Worm (Caenorhabditis elegans) whole organism, L2 larva: ENCODE measurements around the gene fbxa-82.
"Not testable (repeated sequence)": the region's sequence is repeated elsewhere in the genome, so short reads cannot be mapped to it uniquely, and the experiment has no call there.

ENCODE experiments used
- C34F6.9 ChIP-seq: fragments of 150-350 bp; optimal IDR thresholded peaks from 2 replicates; lab custom pipeline; 2014; ENCODE audit warnings: missing biosample characterization, missing genetic modification characterization
- F13H6.1 ChIP-seq: sonication (generic microtip); optimal IDR thresholded peaks from 2 replicates; lab custom pipeline; 2016; ENCODE audit warnings: missing genetic modification characterization, missing compliant biosample characterization
- blmp-1 ChIP-seq: sonication (generic microtip); optimal IDR thresholded peaks from 2 replicates; lab custom pipeline; 2017; ENCODE audit warnings: missing genetic modification characterization, mild to moderate bottlenecking, missing compliant biosample characterization, antibody characterized with exemption, moderate library complexity; ENCODE audit not compliant: insufficient read depth
- ceh-16 ChIP-seq: fragments of 150-350 bp; optimal IDR thresholded peaks from 2 replicates; lab custom pipeline; 2014; ENCODE audit warnings: missing biosample characterization, missing genetic modification characterization
- ceh-82 ChIP-seq: fragments of 150-350 bp; optimal IDR thresholded peaks from 2 replicates; lab custom pipeline; 2014; ENCODE audit warnings: missing biosample characterization, missing genetic modification characterization
- crh-2 ChIP-seq: sonication (generic microtip); optimal IDR thresholded peaks from 2 replicates; lab custom pipeline; 2017; ENCODE audit warnings: missing biosample characterization, missing genetic modification characterization
- dmd-4 ChIP-seq: sonication (generic microtip); optimal IDR thresholded peaks from 2 replicates; lab custom pipeline; 2017; ENCODE audit warnings: missing biosample characterization, missing genetic modification characterization
- elt-3 ChIP-seq: sonication (generic microtip); optimal IDR thresholded peaks from 2 replicates; lab custom pipeline; 2017; ENCODE audit warnings: missing biosample characterization, missing genetic modification characterization
- fos-1 ChIP-seq: fragments of 150-350 bp; optimal IDR thresholded peaks from 2 replicates; lab custom pipeline; 2014; ENCODE audit warnings: missing biosample characterization, missing genetic modification characterization
- gmeb-1 ChIP-seq: fragments of 150-350 bp; optimal IDR thresholded peaks from 2 replicates; lab custom pipeline; 2014; ENCODE audit warnings: missing biosample characterization, missing genetic modification characterization
- lin-13 ChIP-seq: fragments of 150-350 bp; optimal IDR thresholded peaks from 2 replicates; lab custom pipeline; 2014; ENCODE audit warnings: missing biosample characterization, missing genetic modification reagents, missing genetic modification characterization
- lin-39 ChIP-seq: fragments of 150-350 bp; optimal IDR thresholded peaks from 2 replicates; lab custom pipeline; 2014; ENCODE audit warnings: missing biosample characterization, missing genetic modification reagents, missing genetic modification characterization
- mab-5 ChIP-seq: fragments of 150-350 bp; optimal IDR thresholded peaks from 2 replicates; lab custom pipeline; 2014; ENCODE audit warnings: missing biosample characterization, missing genetic modification characterization
- mbf-1 ChIP-seq: sonication (generic microtip); optimal IDR thresholded peaks from 2 replicates; lab custom pipeline; 2017; ENCODE audit warnings: missing biosample characterization, missing genetic modification characterization
- mdl-1 ChIP-seq, 2 experiments: fragments of 150-350 bp in 1 of 2; sonication (generic microtip) in 1 of 2; optimal IDR thresholded peaks; 2 replicates each; lab custom pipeline; 2017; ENCODE audit warnings: missing biosample characterization in 2 of 2, missing genetic modification characterization in 2 of 2
- nhr-10 ChIP-seq: sonication (generic microtip); optimal IDR thresholded peaks from 2 replicates; lab custom pipeline; 2017; ENCODE audit warnings: missing biosample characterization, missing genetic modification characterization
- nhr-11 ChIP-seq: fragments of 150-350 bp; optimal IDR thresholded peaks from 2 replicates; lab custom pipeline; 2014; ENCODE audit warnings: missing biosample characterization, missing genetic modification characterization
- nhr-129 ChIP-seq: fragments of 150-350 bp; optimal IDR thresholded peaks from 2 replicates; lab custom pipeline; 2014; ENCODE audit warnings: missing biosample characterization, missing genetic modification characterization
- nhr-21 ChIP-seq: fragments of 150-350 bp; optimal IDR thresholded peaks from 2 replicates; lab custom pipeline; 2014; ENCODE audit warnings: missing biosample characterization, missing genetic modification characterization
- nhr-23 ChIP-seq: fragments of 150-350 bp; optimal IDR thresholded peaks from 2 replicates; lab custom pipeline; 2014; ENCODE audit warnings: missing biosample characterization, missing genetic modification reagents, missing genetic modification characterization
- nhr-77 ChIP-seq: fragments of 150-350 bp; optimal IDR thresholded peaks from 2 replicates; lab custom pipeline; 2014; ENCODE audit warnings: missing biosample characterization, missing genetic modification characterization
- peb-1 ChIP-seq: fragments of 150-350 bp; optimal IDR thresholded peaks from 2 replicates; lab custom pipeline; 2014; ENCODE audit warnings: missing biosample characterization, missing genetic modification characterization
- skn-1 ChIP-seq: sonication (generic microtip); optimal IDR thresholded peaks from 2 replicates; lab custom pipeline; 2017; ENCODE audit warnings: missing biosample characterization, missing genetic modification characterization
- sma-3 ChIP-seq: sonication (generic microtip); optimal IDR thresholded peaks from 2 replicates; lab custom pipeline; 2016; ENCODE audit warnings: missing genetic modification reagents, missing genetic modification characterization, missing compliant biosample characterization
- sma-9 ChIP-seq, 2 experiments: fragments of 150-350 bp in 1 of 2; sonication (generic microtip) in 1 of 2; optimal IDR thresholded peaks; 2 replicates each; lab custom pipeline; 2014 to 2016; ENCODE audit warnings: missing genetic modification characterization in 2 of 2, mild to moderate bottlenecking in 1 of 2, missing biosample characterization in 1 of 2, missing compliant biosample characterization in 1 of 2, missing genetic modification reagents in 1 of 2, moderate library complexity in 1 of 2
- snpc-4 ChIP-seq: fragments of 150-350 bp; optimal IDR thresholded peaks from 2 replicates; lab custom pipeline; 2014; ENCODE audit warnings: missing biosample characterization, missing genetic modification characterization
- zag-1 ChIP-seq: fragments of 150-350 bp; optimal IDR thresholded peaks from 2 replicates; lab custom pipeline; 2014; ENCODE audit warnings: missing biosample characterization, missing genetic modification characterization
- ztf-1 ChIP-seq: fragments of 200-800 bp; sonication (Bioruptor generic); conservative IDR thresholded peaks from 2 replicates; pipeline ENCODE4 v1.3.6; 2022; ENCODE audit warnings: missing genetic modification characterization, missing compliant biosample characterization
- ztf-11 ChIP-seq: sonication (generic microtip); optimal IDR thresholded peaks from 2 replicates; lab custom pipeline; 2017; ENCODE audit warnings: missing biosample characterization, missing genetic modification characterization
- ztf-4 ChIP-seq: fragments of 150-350 bp; optimal IDR thresholded peaks from 2 replicates; lab custom pipeline; 2014; ENCODE audit warnings: missing biosample characterization, missing genetic modification characterization

fbxa-82 gene

ce11 chrV:15051720-15052119 is 610 bp downstream of the fbxa-82 start:
- TF ChIP-seq ceh-82 (tag; lab: Kevin White, UChicago) (no peak), C34F6.9 (tag; lab: Kevin White, UChicago) (no peak), zag-1 (tag; lab: Kevin White, UChicago) (no peak), skn-1 (tag; lab: Kevin White, UChicago) (no peak), nhr-129 (tag; lab: Kevin White, UChicago) (no peak), ztf-11 (tag; lab: Kevin White, UChicago) (no peak), F13H6.1 (tag; lab: Kevin White, UChicago) (no peak)
- TF ChIP-seq, all 48 proteins: peak for 0

- TF ChIP-seq C34F6.9 (tag; lab: Kevin White, UChicago) (peak; percentile 28), lin-13 (no peak), fos-1 (tag; lab: Kevin White, UChicago) (peak; percentile 18), ceh-16 (tag; lab: Kevin White, UChicago) (no peak), nhr-11 (tag; lab: Kevin White, UChicago) (no peak), nhr-77 (no peak), mdl-1 (tag; optimal IDR thresholded peaks at IDR 0.05; lab: Kevin White, UChicago) (no peak), dmd-4 (tag; lab: Kevin White, UChicago) (no peak), mbf-1 (tag; lab: Kevin White, UChicago) (no peak), elt-3 (no peak)
- TF ChIP-seq, all 48 proteins: peak for 2
Observed at ce11 chrV:15048107-15048506, 4.2 kb downstream of the fbxa-82 start, which contains the start of gene sdc-3. Gene sdc-3, minus strand, starts transcription at chrV:15048207.

DNA sequence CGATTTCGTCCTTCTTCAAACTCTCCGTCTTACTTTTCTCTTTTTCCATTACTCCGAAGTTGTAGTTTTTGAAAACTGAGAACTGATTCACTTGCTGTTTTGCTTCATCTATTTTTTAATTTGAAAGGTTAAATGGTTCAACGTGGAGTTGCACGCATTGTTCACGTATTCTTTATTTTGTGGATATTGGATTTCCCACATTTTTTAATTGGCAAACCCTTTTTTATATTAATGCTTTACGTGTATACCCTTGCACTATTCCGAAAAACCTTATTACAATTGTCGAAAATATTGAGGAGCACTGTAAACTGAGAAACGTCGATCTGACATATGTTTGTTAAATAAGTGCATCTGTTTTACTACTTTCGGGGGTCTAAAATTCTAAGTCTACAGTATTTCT is 15.6 kb downstream of the fbxa-82 start, which contains the start of gene melo-3:
Gene melo-3, minus strand, starts transcription at position 101 of the 400 bp plus-strand sequence.
- TF ChIP-seq elt-3; gmeb-1 (tag; lab: Kevin White, UChicago); peb-1 (tag; lab: Kevin White, UChicago): not testable (repeated sequence)

DNA sequence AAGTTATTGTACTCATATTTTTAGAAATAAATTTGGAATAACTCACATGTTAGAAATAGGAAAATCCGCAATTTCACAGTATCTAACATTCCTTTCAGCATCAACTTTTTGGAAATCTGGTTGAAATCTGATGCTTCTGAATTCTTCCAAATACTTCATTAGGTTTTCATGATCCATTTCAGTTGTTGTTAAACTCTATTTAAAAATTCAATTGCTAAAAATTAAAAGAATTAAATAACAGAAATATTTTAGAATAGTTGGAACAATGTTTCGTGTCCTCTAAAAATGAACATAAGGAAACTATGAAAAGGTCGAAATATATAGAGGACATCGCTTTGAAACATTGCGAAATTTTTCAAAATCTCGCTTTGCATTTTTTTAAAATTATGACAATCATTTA is 21.0 kb downstream of the fbxa-82 start, which contains the start of gene cng-1:
Gene cng-1, minus strand, starts transcription at position 101 of the 400 bp plus-strand sequence.
- TF ChIP-seq mab-5, F13H6.1, fos-1 (tag; lab: Kevin White, UChicago): not testable (repeated sequence)

DNA sequence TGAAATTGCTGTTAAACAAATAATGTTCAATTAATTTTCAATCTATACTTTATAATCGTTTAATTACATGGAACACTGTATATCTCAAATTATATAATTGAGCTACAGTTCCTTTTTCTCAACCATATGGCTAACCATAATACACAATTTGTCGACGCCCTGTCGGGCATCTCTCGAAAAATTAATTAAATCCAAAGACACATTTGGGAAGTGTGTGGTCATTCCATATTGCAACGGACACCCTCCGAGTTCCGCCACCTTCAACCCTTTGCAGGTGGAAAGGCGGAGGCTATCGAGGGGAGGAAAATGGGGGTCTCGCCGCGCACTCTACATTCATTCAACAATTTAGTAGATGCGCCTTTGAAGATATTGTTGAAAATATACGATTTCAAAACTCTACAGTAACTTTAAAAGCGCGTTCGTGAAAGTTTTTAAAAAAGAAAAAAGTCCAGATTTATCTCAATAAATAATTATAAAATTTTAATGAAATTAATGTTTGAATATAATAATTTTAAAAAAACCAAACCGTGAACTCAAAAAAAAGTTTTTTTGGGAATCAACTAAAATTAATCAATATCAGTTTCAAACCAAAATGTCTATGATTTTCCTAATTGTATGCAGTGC is 23.3 kb downstream of the fbxa-82 start, which contains the start of gene F14H8.8:
Gene F14H8.8, plus strand, starts transcription at position 574 of the 624 bp plus-strand sequence.
- TF ChIP-seq F13H6.1 (tag; lab: Kevin White, UChicago) (no peak), sma-9 (GFP tag; optimal IDR thresholded peaks at IDR 0.05; lab: Kevin White, UChicago) (no peak), sma-9 (tag; optimal IDR thresholded peaks at IDR 0.05; lab: Kevin White, UChicago) (no peak), blmp-1 (tag; lab: Kevin White, UChicago) (no peak), crh-2 (tag; lab: Kevin White, UChicago) (no peak), ztf-1 (GFP tag; lab: Robert Waterston, UW) (no peak), snpc-4 (tag; lab: Kevin White, UChicago) (peak; percentile 94), ztf-4 (no peak), gmeb-1 (tag; lab: Kevin White, UChicago) (peak; percentile 10), sma-3 (GFP tag; lab: Kevin White, UChicago) (peak; percentile 64), nhr-23 (tag; lab: Kevin White, UChicago) (no peak), skn-1 (tag; lab: Kevin White, UChicago) (no peak), ceh-16 (tag; lab: Kevin White, UChicago) (peak; percentile 9), fos-1 (tag; lab: Kevin White, UChicago) (peak; percentile 11), elt-3 (no peak), lin-39 (tag; lab: Kevin White, UChicago) (no peak), nhr-21 (peak; percentile 18)

- TF ChIP-seq dmd-4 (tag; lab: Kevin White, UChicago) (no peak), ceh-16 (tag; lab: Kevin White, UChicago) (no peak), nhr-10 (tag; lab: Kevin White, UChicago) (no peak)
- TF ChIP-seq, all 48 proteins: peak for 0
Observed at ce11 chrV:15023544-15023943, 28.8 kb downstream of the fbxa-82 start, which contains the start of gene F14H8.4. Gene F14H8.4, plus strand, starts transcription at chrV:15023844.
